Worm (Caenorhabditis elegans): ENCODE data around the gene C53C11.4.

DNA sequence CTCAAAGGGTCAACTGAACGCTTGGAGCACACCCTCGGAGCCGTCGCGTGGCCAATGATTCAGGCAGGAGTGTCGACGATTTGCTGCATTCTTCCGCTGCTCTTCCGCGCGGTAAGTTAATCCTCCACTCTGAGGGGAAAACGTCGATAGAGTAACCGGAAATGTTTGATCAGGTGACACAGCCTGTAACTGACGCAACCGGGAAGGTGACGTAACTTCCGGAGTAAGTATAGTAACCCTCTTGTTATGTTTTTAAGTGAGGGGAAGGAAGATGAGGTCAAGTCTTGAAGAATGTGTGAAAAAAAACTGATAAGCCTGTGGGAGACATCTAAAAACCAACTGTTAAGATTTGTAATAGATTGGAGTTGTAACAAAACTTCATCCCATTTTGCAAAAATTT lies 14.2 kb downstream of the C53C11.4 start:
- TF ChIP-seq med-1 (GFP tag; optimal IDR thresholded peaks at IDR 0.05; ENCODE audit: insufficient read depth): no peak
- no peak for TF ChIP-seq T22C8.4 (GFP tag; IDR thresholded peaks at IDR 0.05)
- TF ChIP-seq ref-1 (GFP tag; conservative IDR thresholded peaks at IDR 0.05): no peak
